Worm (Caenorhabditis elegans) whole organism, mixed stage, embryonic: ENCODE results near the gene Y38A10A.2.

Source experiments
- M03D4.4 ChIP-seq: sonication (generic microtip); optimal IDR thresholded peaks from 2 replicates; lab custom pipeline; 2017; ENCODE audit warnings: mild to moderate bottlenecking, missing genetic modification characterization, missing compliant biosample characterization
- bed-3 ChIP-seq: fragments of 200-800 bp; sonication (Bioruptor generic); optimal IDR thresholded peaks from 3 replicates; lab custom pipeline; 2018; ENCODE audit warnings: mild to moderate bottlenecking, missing genetic modification characterization, moderate library complexity, missing compliant biosample characterization
- blmp-1 ChIP-seq: fragments of 150-350 bp; optimal IDR thresholded peaks from 2 replicates; lab custom pipeline; 2014; ENCODE audit warnings: missing biosample characterization, missing genetic modification characterization
- ceh-39 ChIP-seq: fragments of 150-350 bp; optimal IDR thresholded peaks from 2 replicates; lab custom pipeline; 2014; ENCODE audit warnings: missing biosample characterization, missing genetic modification characterization
- ceh-43 ChIP-seq: fragments of 200-800 bp; sonication (Bioruptor generic); optimal IDR thresholded peaks from 2 replicates; lab custom pipeline; 2018; ENCODE audit warnings: mild to moderate bottlenecking, missing genetic modification characterization, moderate library complexity, missing compliant biosample characterization
- ceh-83 ChIP-seq: fragments of 200-800 bp; sonication (Bioruptor generic); optimal IDR thresholded peaks from 2 replicates; lab custom pipeline; 2018; ENCODE audit warnings: mild to moderate bottlenecking, missing genetic modification characterization, missing compliant biosample characterization
- ces-1 ChIP-seq: fragments of 150-350 bp; optimal IDR thresholded peaks from 2 replicates; lab custom pipeline; 2014; ENCODE audit warnings: missing biosample characterization, missing genetic modification reagents, missing genetic modification characterization
- cnd-1 ChIP-seq: fragments of 200-800 bp; sonication (Bioruptor generic); optimal IDR thresholded peaks from 2 replicates; lab custom pipeline; 2018; ENCODE audit warnings: mild to moderate bottlenecking, missing genetic modification characterization, missing compliant biosample characterization
- drap-1 ChIP-seq: fragments of 200-800 bp; sonication (Bioruptor generic); optimal IDR thresholded peaks from 3 replicates; lab custom pipeline; 2018; ENCODE audit warnings: mild to moderate bottlenecking, missing genetic modification characterization, missing compliant biosample characterization
- elt-1 ChIP-seq: sonication (generic microtip); optimal IDR thresholded peaks from 2 replicates; lab custom pipeline; 2017; ENCODE audit warnings: missing genetic modification characterization, mild to moderate bottlenecking, missing compliant biosample characterization, antibody characterized with exemption, moderate library complexity, borderline replicate concordance; ENCODE audit not compliant: insufficient read depth
- elt-3 ChIP-seq: fragments of 150-350 bp; optimal IDR thresholded peaks from 2 replicates; lab custom pipeline; 2014; ENCODE audit warnings: missing biosample characterization, missing genetic modification characterization
- flh-1 ChIP-seq: fragments of 200-800 bp; sonication (Bioruptor generic); optimal IDR thresholded peaks from 2 replicates; lab custom pipeline; 2018; ENCODE audit warnings: mild to moderate bottlenecking, missing genetic modification characterization, moderate library complexity, missing compliant biosample characterization
- ham-2 ChIP-seq: fragments of 200-800 bp; sonication (Bioruptor generic); optimal IDR thresholded peaks from 2 replicates; lab custom pipeline; 2018; ENCODE audit warnings: mild to moderate bottlenecking, missing genetic modification characterization, missing compliant biosample characterization
- hlh-1 ChIP-seq: fragments of 150-350 bp; optimal IDR thresholded peaks from 2 replicates; lab custom pipeline; 2014; ENCODE audit warnings: missing biosample characterization, missing genetic modification reagents, missing genetic modification characterization
- lin-13 ChIP-seq: fragments of 150-350 bp; optimal IDR thresholded peaks from 2 replicates; lab custom pipeline; 2014; ENCODE audit warnings: missing biosample characterization, missing genetic modification characterization
- lin-32 ChIP-seq: fragments of 200-800 bp; sonication (Bioruptor generic); optimal IDR thresholded peaks from 2 replicates; lab custom pipeline; 2018; ENCODE audit warnings: mild to moderate bottlenecking, missing genetic modification characterization, missing compliant biosample characterization
- lsy-2 ChIP-seq: fragments of 150-350 bp; optimal IDR thresholded peaks from 2 replicates; lab custom pipeline; 2014; ENCODE audit warnings: missing biosample characterization, missing genetic modification characterization
- mep-1 ChIP-seq: fragments of 150-350 bp; optimal IDR thresholded peaks from 2 replicates; lab custom pipeline; 2017; ENCODE audit warnings: missing biosample characterization, missing genetic modification reagents, missing genetic modification characterization, inconsistent platforms
- mls-2 ChIP-seq: sonication (generic microtip); optimal IDR thresholded peaks from 2 replicates; lab custom pipeline; 2016; ENCODE audit warnings: mild to moderate bottlenecking, missing genetic modification characterization, moderate library complexity, missing compliant biosample characterization
- nhr-12 ChIP-seq: fragments of 150-350 bp; optimal IDR thresholded peaks from 2 replicates; lab custom pipeline; 2014; ENCODE audit warnings: missing biosample characterization, missing genetic modification characterization
- nhr-2 ChIP-seq: fragments of 150-350 bp; optimal IDR thresholded peaks from 2 replicates; lab custom pipeline; 2014; ENCODE audit warnings: missing biosample characterization, missing genetic modification characterization
- nhr-237 ChIP-seq: fragments of 150-350 bp; optimal IDR thresholded peaks from 2 replicates; lab custom pipeline; 2014; ENCODE audit warnings: missing biosample characterization, missing genetic modification characterization
- pha-4 ChIP-seq: fragments of 150-350 bp; optimal IDR thresholded peaks from 2 replicates; lab custom pipeline; 2018; ENCODE audit warnings: missing biosample characterization, missing genetic modification reagents, missing genetic modification characterization
- sem-2 ChIP-seq: fragments of 200-800 bp; sonication (Bioruptor generic); optimal IDR thresholded peaks from 2 replicates; lab custom pipeline; 2018; ENCODE audit warnings: mild to moderate bottlenecking, missing genetic modification characterization, missing compliant biosample characterization
- sptf-1 ChIP-seq: sonication (generic microtip); optimal IDR thresholded peaks from 2 replicates; lab custom pipeline; 2017; ENCODE audit warnings: mild to moderate bottlenecking, missing genetic modification characterization, moderate library complexity, missing compliant biosample characterization
- unc-120 ChIP-seq: sonication (generic microtip); optimal IDR thresholded peaks from 2 replicates; lab custom pipeline; 2017; ENCODE audit warnings: missing genetic modification characterization, missing compliant biosample characterization; ENCODE audit not compliant: poor library complexity, severe bottlenecking
- unc-39 ChIP-seq: fragments of 150-350 bp; optimal IDR thresholded peaks from 2 replicates; lab custom pipeline; 2014; ENCODE audit warnings: missing biosample characterization, missing genetic modification characterization
- unc-62 ChIP-seq: fragments of 150-350 bp; optimal IDR thresholded peaks from 2 replicates; lab custom pipeline; 2014; ENCODE audit warnings: missing biosample characterization, missing genetic modification reagents, missing genetic modification characterization
- zip-8 ChIP-seq: fragments of 150-350 bp; optimal IDR thresholded peaks from 2 replicates; lab custom pipeline; 2014; ENCODE audit warnings: missing biosample characterization, missing genetic modification characterization
- ztf-11 ChIP-seq: fragments of 150-350 bp; optimal IDR thresholded peaks from 2 replicates; lab custom pipeline; 2014; ENCODE audit warnings: missing biosample characterization, missing genetic modification characterization

Gene Y38A10A.2

ce11 chrV:6103429-6103828, 40.2 kb upstream of the Y38A10A.2 start, which contains the start of gene Y38A10A.11:
Y38A10A.11 (minus strand) TSS chrV:6103529.
- TF ChIP-seq nhr-2 (tag; lab: Kevin White, UChicago) (no peak), sptf-1 (no peak), bed-3 (GFP tag; lab: Kevin White, UChicago) (no peak), unc-39 (no peak), M03D4.4 (tag; lab: Kevin White, UChicago) (no peak), nhr-237 (tag; lab: Kevin White, UChicago) (no peak), lin-32 (no peak)

- TF ChIP-seq elt-1 (tag; lab: Kevin White, UChicago) (no peak), mls-2 (tag; lab: Kevin White, UChicago) (no peak), pha-4 (tag; lab: Kevin White, UChicago) (peak; percentile 23), ceh-43 (GFP tag; lab: Kevin White, UChicago) (no peak), lin-32 (no peak), blmp-1 (tag; lab: Kevin White, UChicago) (no peak), ztf-11 (tag; lab: Kevin White, UChicago) (no peak), sem-2 (GFP tag; lab: Kevin White, UChicago) (no peak)
Observed at ce11 chrV:6101243-6101898, 38.1 kb upstream of the Y38A10A.2 start.

ce11 chrV:6100492-6101004, 37.3 kb upstream of the Y38A10A.2 start, which contains the start of gene crt-1:
crt-1 (minus strand) TSS chrV:6100542.
- TF ChIP-seq nhr-2 (tag; lab: Kevin White, UChicago) (peak; percentile 42), mep-1 (tag; lab: Kevin White, UChicago) (peak; percentile 76), hlh-1 (tag; lab: Kevin White, UChicago) (peak; percentile 19), lsy-2 (tag; lab: Kevin White, UChicago) (peak; percentile 90), unc-120 (tag; lab: Kevin White, UChicago) (peak; percentile 70), ces-1 (GFP tag; lab: Kevin White, UChicago) (peak; percentile 61), zip-8 (tag; lab: Kevin White, UChicago) (peak; percentile 24), M03D4.4 (tag; lab: Kevin White, UChicago) (no peak), pha-4 (tag; lab: Kevin White, UChicago) (peak; percentile 92), unc-39 (no peak), elt-1 (tag; lab: Kevin White, UChicago) (peak; percentile 79), drap-1 (GFP tag; lab: Kevin White, UChicago) (peak; percentile 56), ceh-39 (tag; lab: Kevin White, UChicago) (peak; percentile 95), cnd-1 (tag; lab: Kevin White, UChicago) (peak; percentile 59), unc-62 (GFP tag; lab: Kevin White, UChicago) (peak; percentile 77), ceh-43 (GFP tag; lab: Kevin White, UChicago) (peak; percentile 21), elt-3 (tag; lab: Kevin White, UChicago) (no peak), blmp-1 (tag; lab: Kevin White, UChicago) (no peak), ham-2 (GFP tag; lab: Kevin White, UChicago) (peak; percentile 13), sptf-1 (peak; percentile 76), nhr-12 (tag; lab: Kevin White, UChicago) (no peak), sem-2 (GFP tag; lab: Kevin White, UChicago) (no peak), ceh-83 (GFP tag; lab: Kevin White, UChicago) (no peak), lin-13 (tag; lab: Kevin White, UChicago) (peak; percentile 95), mls-2 (tag; lab: Kevin White, UChicago) (peak; percentile 43)
- TF ChIP-seq, all 35 proteins: peak for 18

- TF ChIP-seq ces-1 (GFP tag; lab: Kevin White, UChicago): no peak
- TF ChIP-seq flh-1 (GFP tag; lab: Kevin White, UChicago): no peak
- no peak for TF ChIP-seq ztf-11 (tag; lab: Kevin White, UChicago)
- no peak for TF ChIP-seq nhr-237 (tag; lab: Kevin White, UChicago)
- TF ChIP-seq mls-2 (tag; lab: Kevin White, UChicago): no peak
- no peak for TF ChIP-seq ceh-83 (GFP tag; lab: Kevin White, UChicago)
- TF ChIP-seq cnd-1 (tag; lab: Kevin White, UChicago): no peak
- no peak for TF ChIP-seq ceh-39 (tag; lab: Kevin White, UChicago)
- TF ChIP-seq sem-2 (GFP tag; lab: Kevin White, UChicago): no peak
- TF ChIP-seq sptf-1: no peak
- no peak for TF ChIP-seq blmp-1 (tag; lab: Kevin White, UChicago)
- no peak for TF ChIP-seq bed-3 (GFP tag; lab: Kevin White, UChicago)
- TF ChIP-seq lin-13 (tag; lab: Kevin White, UChicago): no peak
- TF ChIP-seq, all 35 proteins: peak for 0
Observed at ce11 chrV:6099634-6100033, 36.4 kb upstream of the Y38A10A.2 start.
